Worm (Caenorhabditis elegans) whole organism, mixed stage, embryonic: ENCODE results near the gene odd-1.

Source experiments
- M03D4.4 ChIP-seq: sonication (generic microtip); optimal IDR thresholded peaks from 2 replicates; lab custom pipeline; 2017; ENCODE audit warnings: mild to moderate bottlenecking, missing genetic modification characterization, missing compliant biosample characterization
- bed-3 ChIP-seq: fragments of 200-800 bp; sonication (Bioruptor generic); optimal IDR thresholded peaks from 3 replicates; lab custom pipeline; 2018; ENCODE audit warnings: mild to moderate bottlenecking, missing genetic modification characterization, moderate library complexity, missing compliant biosample characterization
- blmp-1 ChIP-seq: fragments of 150-350 bp; optimal IDR thresholded peaks from 2 replicates; lab custom pipeline; 2014; ENCODE audit warnings: missing biosample characterization, missing genetic modification characterization
- ceh-43 ChIP-seq: fragments of 200-800 bp; sonication (Bioruptor generic); optimal IDR thresholded peaks from 2 replicates; lab custom pipeline; 2018; ENCODE audit warnings: mild to moderate bottlenecking, missing genetic modification characterization, moderate library complexity, missing compliant biosample characterization
- ceh-83 ChIP-seq: fragments of 200-800 bp; sonication (Bioruptor generic); optimal IDR thresholded peaks from 2 replicates; lab custom pipeline; 2018; ENCODE audit warnings: mild to moderate bottlenecking, missing genetic modification characterization, missing compliant biosample characterization
- ces-1 ChIP-seq: fragments of 150-350 bp; optimal IDR thresholded peaks from 2 replicates; lab custom pipeline; 2014; ENCODE audit warnings: missing biosample characterization, missing genetic modification reagents, missing genetic modification characterization
- cnd-1 ChIP-seq: fragments of 200-800 bp; sonication (Bioruptor generic); optimal IDR thresholded peaks from 2 replicates; lab custom pipeline; 2018; ENCODE audit warnings: mild to moderate bottlenecking, missing genetic modification characterization, missing compliant biosample characterization
- drap-1 ChIP-seq: fragments of 200-800 bp; sonication (Bioruptor generic); optimal IDR thresholded peaks from 3 replicates; lab custom pipeline; 2018; ENCODE audit warnings: mild to moderate bottlenecking, missing genetic modification characterization, missing compliant biosample characterization
- elt-1 ChIP-seq: sonication (generic microtip); optimal IDR thresholded peaks from 2 replicates; lab custom pipeline; 2017; ENCODE audit warnings: missing genetic modification characterization, mild to moderate bottlenecking, missing compliant biosample characterization, antibody characterized with exemption, moderate library complexity, borderline replicate concordance; ENCODE audit not compliant: insufficient read depth
- elt-3 ChIP-seq: fragments of 150-350 bp; optimal IDR thresholded peaks from 2 replicates; lab custom pipeline; 2014; ENCODE audit warnings: missing biosample characterization, missing genetic modification characterization
- flh-1 ChIP-seq: fragments of 200-800 bp; sonication (Bioruptor generic); optimal IDR thresholded peaks from 2 replicates; lab custom pipeline; 2018; ENCODE audit warnings: mild to moderate bottlenecking, missing genetic modification characterization, moderate library complexity, missing compliant biosample characterization
- ham-2 ChIP-seq: fragments of 200-800 bp; sonication (Bioruptor generic); optimal IDR thresholded peaks from 2 replicates; lab custom pipeline; 2018; ENCODE audit warnings: mild to moderate bottlenecking, missing genetic modification characterization, missing compliant biosample characterization
- hlh-1 ChIP-seq: fragments of 150-350 bp; optimal IDR thresholded peaks from 2 replicates; lab custom pipeline; 2014; ENCODE audit warnings: missing biosample characterization, missing genetic modification reagents, missing genetic modification characterization
- lsy-2 ChIP-seq: fragments of 150-350 bp; optimal IDR thresholded peaks from 2 replicates; lab custom pipeline; 2014; ENCODE audit warnings: missing biosample characterization, missing genetic modification characterization
- mab-5 ChIP-seq: fragments of 150-350 bp; optimal IDR thresholded peaks from 2 replicates; lab custom pipeline; 2014; ENCODE audit warnings: missing biosample characterization, missing genetic modification characterization
- mep-1 ChIP-seq: fragments of 150-350 bp; optimal IDR thresholded peaks from 2 replicates; lab custom pipeline; 2017; ENCODE audit warnings: missing biosample characterization, missing genetic modification reagents, missing genetic modification characterization, inconsistent platforms
- mls-2 ChIP-seq: sonication (generic microtip); optimal IDR thresholded peaks from 2 replicates; lab custom pipeline; 2016; ENCODE audit warnings: mild to moderate bottlenecking, missing genetic modification characterization, moderate library complexity, missing compliant biosample characterization
- nhr-12 ChIP-seq: fragments of 150-350 bp; optimal IDR thresholded peaks from 2 replicates; lab custom pipeline; 2014; ENCODE audit warnings: missing biosample characterization, missing genetic modification characterization
- nhr-237 ChIP-seq: fragments of 150-350 bp; optimal IDR thresholded peaks from 2 replicates; lab custom pipeline; 2014; ENCODE audit warnings: missing biosample characterization, missing genetic modification characterization
- nhr-28 ChIP-seq: fragments of 150-350 bp; optimal IDR thresholded peaks from 2 replicates; lab custom pipeline; 2014; ENCODE audit warnings: missing biosample characterization, missing genetic modification characterization
- nhr-76 ChIP-seq: sonication (generic microtip); optimal IDR thresholded peaks from 2 replicates; lab custom pipeline; 2017; ENCODE audit warnings: missing biosample characterization, missing genetic modification characterization
- pha-4 ChIP-seq: fragments of 150-350 bp; optimal IDR thresholded peaks from 2 replicates; lab custom pipeline; 2018; ENCODE audit warnings: missing biosample characterization, missing genetic modification reagents, missing genetic modification characterization
- sem-2 ChIP-seq: fragments of 200-800 bp; sonication (Bioruptor generic); optimal IDR thresholded peaks from 2 replicates; lab custom pipeline; 2018; ENCODE audit warnings: mild to moderate bottlenecking, missing genetic modification characterization, missing compliant biosample characterization
- snpc-4 ChIP-seq: fragments of 150-350 bp; optimal IDR thresholded peaks from 2 replicates; lab custom pipeline; 2014; ENCODE audit warnings: missing biosample characterization, missing genetic modification characterization
- sptf-1 ChIP-seq: sonication (generic microtip); optimal IDR thresholded peaks from 2 replicates; lab custom pipeline; 2017; ENCODE audit warnings: mild to moderate bottlenecking, missing genetic modification characterization, moderate library complexity, missing compliant biosample characterization
- tbx-8 ChIP-seq: fragments of 200-800 bp; sonication (Bioruptor generic); optimal IDR thresholded peaks from 2 replicates; lab custom pipeline; 2018; ENCODE audit warnings: mild to moderate bottlenecking, missing genetic modification characterization, moderate library complexity, missing compliant biosample characterization
- unc-120 ChIP-seq: sonication (generic microtip); optimal IDR thresholded peaks from 2 replicates; lab custom pipeline; 2017; ENCODE audit warnings: missing genetic modification characterization, missing compliant biosample characterization; ENCODE audit not compliant: poor library complexity, severe bottlenecking
- unc-39 ChIP-seq: fragments of 150-350 bp; optimal IDR thresholded peaks from 2 replicates; lab custom pipeline; 2014; ENCODE audit warnings: missing biosample characterization, missing genetic modification characterization
- unc-62 ChIP-seq: fragments of 150-350 bp; optimal IDR thresholded peaks from 2 replicates; lab custom pipeline; 2014; ENCODE audit warnings: missing biosample characterization, missing genetic modification reagents, missing genetic modification characterization
- zip-8 ChIP-seq: fragments of 150-350 bp; optimal IDR thresholded peaks from 2 replicates; lab custom pipeline; 2014; ENCODE audit warnings: missing biosample characterization, missing genetic modification characterization
- ztf-11 ChIP-seq: fragments of 150-350 bp; optimal IDR thresholded peaks from 2 replicates; lab custom pipeline; 2014; ENCODE audit warnings: missing biosample characterization, missing genetic modification characterization

odd-1 gene

DNA sequence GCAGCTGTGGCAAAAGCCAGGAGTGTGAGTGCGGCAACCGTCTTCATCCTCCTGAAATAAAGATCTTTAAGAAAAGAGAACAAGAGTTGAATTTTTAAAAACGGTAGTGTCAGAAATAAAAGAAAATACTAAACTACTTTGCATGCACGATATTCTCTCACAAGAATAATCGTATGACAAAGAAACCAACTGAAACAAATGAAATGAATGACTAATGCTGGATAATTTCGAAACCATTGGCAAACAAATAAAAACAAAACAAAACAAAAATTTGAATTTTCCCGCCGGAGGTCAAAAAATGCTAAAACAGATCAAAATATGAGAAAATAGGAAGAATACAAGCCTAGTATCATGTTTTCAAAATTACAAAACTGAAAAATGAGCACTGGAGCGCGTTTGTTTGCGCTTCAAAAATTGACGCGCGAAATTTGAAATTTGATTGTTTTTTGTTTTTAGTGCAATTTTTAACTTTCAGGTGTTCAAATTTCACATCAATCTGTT is 4.1 kb upstream of the odd-1 start, which contains the start of gene cpg-2:
Gene cpg-2 (minus strand): TSS at position 51 of the 501 bp plus-strand sequence.
- TF ChIP-seq mls-2: no peak
- no peak for TF ChIP-seq sem-2 (GFP tag; lab: Kevin White, UChicago)
- TF ChIP-seq nhr-28 (tag; lab: Kevin White, UChicago): no peak
- no peak for TF ChIP-seq snpc-4 (tag; lab: Kevin White, UChicago)
- TF ChIP-seq tbx-8 (GFP tag; lab: Kevin White, UChicago): no peak
- no peak for TF ChIP-seq flh-1 (GFP tag; lab: Kevin White, UChicago)
- TF ChIP-seq elt-3 (tag; lab: Kevin White, UChicago): no peak
- TF ChIP-seq ceh-43 (GFP tag; lab: Kevin White, UChicago): no peak
- no peak for TF ChIP-seq drap-1 (GFP tag; lab: Kevin White, UChicago)
- TF ChIP-seq nhr-76 (tag; lab: Kevin White, UChicago): no peak
- no peak for TF ChIP-seq nhr-237 (tag; lab: Kevin White, UChicago)
- no peak for TF ChIP-seq ces-1
- no peak for TF ChIP-seq bed-3

DNA sequence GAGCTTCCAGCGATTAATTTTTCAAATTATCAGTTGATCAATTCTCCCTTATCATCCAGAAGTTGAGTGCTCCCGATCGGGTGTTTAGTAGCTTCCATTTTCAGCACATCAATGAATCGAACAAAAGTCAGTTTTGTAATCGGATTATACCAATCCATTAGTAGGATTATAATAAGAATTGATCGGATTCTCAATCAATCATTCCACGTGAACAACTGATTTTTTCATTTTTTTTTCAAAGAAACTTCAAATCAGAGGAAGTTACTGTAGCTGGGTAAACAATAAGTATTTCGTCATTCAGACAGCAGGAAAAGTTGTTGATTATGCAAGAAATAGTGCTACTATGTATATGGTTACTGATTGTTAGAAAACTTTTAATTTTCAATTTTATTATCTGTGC is 1.3 kb upstream of the odd-1 start:
- TF ChIP-seq cnd-1 (tag; lab: Kevin White, UChicago) (no peak), bed-3 (no peak), elt-3 (tag; lab: Kevin White, UChicago) (no peak), snpc-4 (tag; lab: Kevin White, UChicago) (no peak), ztf-11 (tag; lab: Kevin White, UChicago) (no peak), nhr-237 (tag; lab: Kevin White, UChicago) (no peak), blmp-1 (tag; lab: Kevin White, UChicago) (no peak), nhr-12 (tag; lab: Kevin White, UChicago) (no peak), zip-8 (tag; lab: Kevin White, UChicago) (no peak), mep-1 (tag; lab: Kevin White, UChicago) (no peak), sptf-1 (tag; lab: Kevin White, UChicago) (no peak), unc-62 (GFP tag; lab: Kevin White, UChicago) (no peak), tbx-8 (GFP tag; lab: Kevin White, UChicago) (no peak), hlh-1 (no peak), unc-120 (tag; lab: Kevin White, UChicago) (no peak), drap-1 (GFP tag; lab: Kevin White, UChicago) (no peak)

DNA sequence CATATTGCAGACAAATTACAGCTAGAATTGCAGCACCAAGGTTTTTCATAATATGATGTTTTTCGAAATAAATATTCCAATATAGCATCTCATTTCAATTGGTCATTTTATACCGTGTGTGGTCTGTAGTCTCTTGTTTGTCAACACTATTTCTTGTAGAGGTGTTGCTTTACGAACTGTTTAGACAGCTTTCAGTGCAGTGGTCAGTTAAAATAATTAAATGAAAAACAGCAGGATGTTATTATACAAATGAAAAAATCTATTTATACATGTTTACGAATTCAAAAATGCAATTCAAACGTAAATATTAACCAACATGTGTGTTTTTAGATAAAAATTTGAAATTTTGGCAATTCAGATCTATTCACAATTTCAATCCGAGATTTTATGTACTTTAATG is 3.7 kb downstream of the odd-1 start, which contains the start of gene B0280.7:
Gene B0280.7 (minus strand): TSS at position 101 of the 400 bp plus-strand sequence.
- TF ChIP-seq ham-2 (GFP tag; lab: Kevin White, UChicago) (no peak), pha-4 (tag; lab: Kevin White, UChicago) (no peak), snpc-4 (tag; lab: Kevin White, UChicago) (no peak), blmp-1 (tag; lab: Kevin White, UChicago) (no peak), sem-2 (GFP tag; lab: Kevin White, UChicago) (no peak), zip-8 (tag; lab: Kevin White, UChicago) (no peak), nhr-12 (tag; lab: Kevin White, UChicago) (no peak), nhr-76 (tag; lab: Kevin White, UChicago) (no peak)
- TF ChIP-seq, all 35 proteins: peak for 0

DNA sequence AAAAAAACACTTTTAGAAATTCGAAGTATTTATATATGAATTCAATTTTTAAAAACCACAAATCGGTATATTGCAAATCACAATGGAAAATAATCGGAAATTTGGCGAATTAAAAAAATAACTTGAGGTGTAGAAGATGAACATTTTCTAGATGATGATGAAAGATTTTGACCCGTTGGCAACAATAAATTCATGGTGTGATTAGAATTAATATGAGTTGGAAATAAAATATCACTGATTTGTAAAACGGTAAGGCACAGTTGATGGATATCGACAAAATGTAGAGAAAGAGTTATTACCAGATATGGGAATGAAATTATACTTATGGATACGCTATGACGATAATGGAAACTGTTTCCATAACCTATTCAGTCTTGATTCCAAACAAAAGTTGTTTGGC is 4.2 kb downstream of the odd-1 start:
- TF ChIP-seq drap-1 (GFP tag; lab: Kevin White, UChicago) (no peak), flh-1 (GFP tag; lab: Kevin White, UChicago) (no peak), blmp-1 (tag; lab: Kevin White, UChicago) (no peak), cnd-1 (tag; lab: Kevin White, UChicago) (no peak), nhr-76 (tag; lab: Kevin White, UChicago) (no peak), unc-39 (tag; lab: Kevin White, UChicago) (no peak), hlh-1 (no peak), elt-1 (tag; lab: Kevin White, UChicago) (no peak), ztf-11 (tag; lab: Kevin White, UChicago) (no peak), sptf-1 (tag; lab: Kevin White, UChicago) (no peak)

DNA sequence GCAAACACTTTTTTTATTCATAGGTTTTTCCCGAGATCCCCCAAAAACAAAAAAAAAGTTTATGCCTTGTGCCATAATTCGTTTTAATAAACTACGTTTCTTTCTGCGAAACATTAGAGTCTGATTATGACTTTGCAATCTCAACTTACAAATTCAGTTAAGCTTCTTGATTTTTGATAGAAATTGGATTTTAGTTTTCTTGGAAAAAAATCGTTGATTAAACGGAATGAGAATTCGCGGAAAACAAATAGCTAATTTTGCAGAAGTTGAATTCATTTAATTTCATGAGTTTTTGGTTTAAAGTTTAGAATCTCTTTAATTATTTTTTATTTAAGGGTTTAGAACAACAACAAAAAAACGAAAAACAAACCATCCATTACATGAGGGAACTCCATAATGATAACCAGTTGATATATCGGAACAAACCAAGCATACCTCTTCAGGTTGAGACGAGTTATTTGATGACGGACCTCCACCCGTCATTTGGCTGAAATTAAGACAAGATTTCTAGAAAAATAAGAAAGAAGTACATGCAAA is 6.9 kb downstream of the odd-1 start, which contains the start of gene nhr-10:
Gene nhr-10 (minus strand): TSS at position 487 of the 537 bp plus-strand sequence.
- TF ChIP-seq snpc-4 (tag; lab: Kevin White, UChicago) (no peak), pha-4 (tag; lab: Kevin White, UChicago) (no peak), mab-5 (tag; lab: Kevin White, UChicago) (no peak), lsy-2 (tag; lab: Kevin White, UChicago) (no peak), ceh-83 (GFP tag; lab: Kevin White, UChicago) (no peak), M03D4.4 (tag; lab: Kevin White, UChicago) (no peak)
